Worm (Caenorhabditis elegans): ENCODE results near the gene R10F2.6.
A peak's percentile ranks its signal among the peaks of the same experiment; 100 is the strongest.

The R10F2.6 gene

ce11 chrIII:2943995-2944394 is at the start of gene R10F2.6:
TSS of gene R10F2.6 (minus strand) at chrIII:2944095.
- TF ChIP-seq lim-6 (tag; optimal IDR thresholded peaks at IDR 0.05) (no peak), hlh-30 (tag; optimal IDR thresholded peaks at IDR 0.05; ENCODE audit: insufficient read depth) (no peak), unc-42 (tag; optimal IDR thresholded peaks at IDR 0.05) (no peak)

ce11 chrIII:2992234-2992633 is 48.3 kb upstream of the R10F2.6 start:
- TF ChIP-seq unc-55 (GFP tag; optimal IDR thresholded peaks at IDR 0.05) (no peak), ceh-2 (tag; optimal IDR thresholded peaks at IDR 0.05) (no peak), fkh-10 (GFP tag; optimal IDR thresholded peaks at IDR 0.05) (no peak), ets-4 (tag; optimal IDR thresholded peaks at IDR 0.05) (no peak), ceh-14 (tag; optimal IDR thresholded peaks at IDR 0.05) (no peak), unc-86 (tag; optimal IDR thresholded peaks at IDR 0.05) (no peak), ceh-9 (tag; optimal IDR thresholded peaks at IDR 0.05) (no peak), C38D4.7 (GFP tag; optimal IDR thresholded peaks at IDR 0.05) (no peak), ahr-1 (tag; optimal IDR thresholded peaks at IDR 0.05) (no peak), nhr-11 (tag; optimal IDR thresholded peaks at IDR 0.05) (no peak)

ce11 chrIII:2989957-2990356 is 46.1 kb upstream of the R10F2.6 start, which contains the start of gene Y55D5A.4:
TSS of gene Y55D5A.4 (minus strand) at chrIII:2990057.
- TF ChIP-seq elt-2 (tag; optimal IDR thresholded peaks at IDR 0.05): no peak
- no peak for TF ChIP-seq ceh-2 (tag; optimal IDR thresholded peaks at IDR 0.05)
- TF ChIP-seq nhr-11 (tag; optimal IDR thresholded peaks at IDR 0.05): no peak
- no peak for TF ChIP-seq ceh-24 (tag; optimal IDR thresholded peaks at IDR 0.05)
- no peak for TF ChIP-seq gmeb-2 (tag; optimal IDR thresholded peaks at IDR 0.05)
- TF ChIP-seq ceh-6 (GFP tag; optimal IDR thresholded peaks at IDR 0.05): no peak
- TF ChIP-seq hlh-13 (GFP tag; optimal IDR thresholded peaks at IDR 0.05): no peak
- no peak for TF ChIP-seq unc-3 (GFP tag; conservative IDR thresholded peaks at IDR 0.05)
- no peak for TF ChIP-seq unc-3 (tag; optimal IDR thresholded peaks at IDR 0.05)
- no peak for TF ChIP-seq F13H6.1 (tag; optimal IDR thresholded peaks at IDR 0.05)
- TF ChIP-seq ceh-48 (tag; optimal IDR thresholded peaks at IDR 0.05): no peak
- TF ChIP-seq nhr-232 (tag; optimal IDR thresholded peaks at IDR 0.05): no peak
- no peak for TF ChIP-seq zip-5 (tag; optimal IDR thresholded peaks at IDR 0.05)
- TF ChIP-seq dmd-4 (tag; optimal IDR thresholded peaks at IDR 0.05; ENCODE audit: borderline replicate concordance): no peak
- TF ChIP-seq ahr-1 (tag; optimal IDR thresholded peaks at IDR 0.05): no peak
- no peak for TF ChIP-seq ttx-3 (tag; optimal IDR thresholded peaks at IDR 0.05)
- TF ChIP-seq madf-2 (tag; optimal IDR thresholded peaks at IDR 0.05): no peak
- no peak for TF ChIP-seq fkh-6 (tag; optimal IDR thresholded peaks at IDR 0.05)
- TF ChIP-seq rnt-1 (tag; optimal IDR thresholded peaks at IDR 0.05): no peak
- no peak for TF ChIP-seq ceh-19 (GFP tag; optimal IDR thresholded peaks at IDR 0.05)
- no peak for TF ChIP-seq tbx-2 (tag; optimal IDR thresholded peaks at IDR 0.05)

ce11 chrIII:2983044-2983443 is 39.1 kb upstream of the R10F2.6 start:
- TF ChIP-seq ceh-14 (tag; optimal IDR thresholded peaks at IDR 0.05) (peak; percentile 86), pros-1 (tag; optimal IDR thresholded peaks at IDR 0.05) (no peak), fkh-10 (GFP tag; optimal IDR thresholded peaks at IDR 0.05) (no peak)

ce11 chrIII:2982109-2982508 is 38.2 kb upstream of the R10F2.6 start, which contains the start of gene Y55D5A.1:
TSS of gene Y55D5A.1 (plus strand) at chrIII:2982409.
- TF ChIP-seq pha-2 (tag; optimal IDR thresholded peaks at IDR 0.05) (no peak), dve-1 (tag; optimal IDR thresholded peaks at IDR 0.05) (no peak), rnt-1 (tag; optimal IDR thresholded peaks at IDR 0.05) (no peak), npax-4 (tag; optimal IDR thresholded peaks at IDR 0.05) (no peak), che-1 (tag; optimal IDR thresholded peaks at IDR 0.05) (no peak), T23F11.4 (GFP tag; optimal IDR thresholded peaks at IDR 0.05) (no peak), ceh-31 (tag; optimal IDR thresholded peaks at IDR 0.05) (no peak), ets-4 (tag; optimal IDR thresholded peaks at IDR 0.05) (no peak), odd-2 (tag; optimal IDR thresholded peaks at IDR 0.05) (no peak), ztf-16 (tag; optimal IDR thresholded peaks at IDR 0.05) (no peak), hlh-8 (tag; optimal IDR thresholded peaks at IDR 0.05) (no peak), elt-4 (tag; optimal IDR thresholded peaks at IDR 0.05) (no peak), fkh-10 (GFP tag; optimal IDR thresholded peaks at IDR 0.05) (no peak), dmd-4 (tag; optimal IDR thresholded peaks at IDR 0.05; ENCODE audit: borderline replicate concordance) (no peak), ttx-3 (tag; optimal IDR thresholded peaks at IDR 0.05) (no peak)

Measured in whole organism, late embryonic.